Worm (Caenorhabditis elegans) whole organism, L2 larva: ENCODE data around the gene hum-2.

Source experiments
- ZK546.5 ChIP-seq: sonication (generic microtip); optimal IDR thresholded peaks from 2 replicates; lab custom pipeline; 2017; ENCODE audit warnings: missing biosample characterization, missing genetic modification characterization
- aly-2 ChIP-seq: fragments of 150-350 bp; optimal IDR thresholded peaks from 2 replicates; lab custom pipeline; 2014; ENCODE audit warnings: missing biosample characterization, missing genetic modification characterization
- elt-3 ChIP-seq: sonication (generic microtip); optimal IDR thresholded peaks from 2 replicates; lab custom pipeline; 2017; ENCODE audit warnings: missing biosample characterization, missing genetic modification characterization
- lin-13 ChIP-seq: fragments of 150-350 bp; optimal IDR thresholded peaks from 2 replicates; lab custom pipeline; 2014; ENCODE audit warnings: missing biosample characterization, missing genetic modification reagents, missing genetic modification characterization
- mab-5 ChIP-seq: fragments of 150-350 bp; optimal IDR thresholded peaks from 2 replicates; lab custom pipeline; 2014; ENCODE audit warnings: missing biosample characterization, missing genetic modification characterization
- nhr-237 ChIP-seq: fragments of 150-350 bp; optimal IDR thresholded peaks from 2 replicates; lab custom pipeline; 2014; ENCODE audit warnings: missing biosample characterization, missing genetic modification characterization
- snpc-4 ChIP-seq: fragments of 150-350 bp; optimal IDR thresholded peaks from 2 replicates; lab custom pipeline; 2014; ENCODE audit warnings: missing biosample characterization, missing genetic modification characterization
- unc-62 ChIP-seq: fragments of 150-350 bp; optimal IDR thresholded peaks from 2 replicates; lab custom pipeline; 2014; ENCODE audit warnings: missing biosample characterization, missing genetic modification reagents, missing genetic modification characterization
- zag-1 ChIP-seq: fragments of 150-350 bp; optimal IDR thresholded peaks from 2 replicates; lab custom pipeline; 2014; ENCODE audit warnings: missing biosample characterization, missing genetic modification characterization
- ztf-1 ChIP-seq: fragments of 200-800 bp; sonication (Bioruptor generic); conservative IDR thresholded peaks from 2 replicates; pipeline ENCODE4 v1.3.6; 2022; ENCODE audit warnings: missing genetic modification characterization, missing compliant biosample characterization

- TF ChIP-seq snpc-4 (tag; lab: Kevin White, UChicago) = peak; percentile 7
- TF ChIP-seq unc-62 (GFP tag; lab: Kevin White, UChicago) = no peak
- TF ChIP-seq ZK546.5 = no peak
- TF ChIP-seq aly-2 (tag; lab: Kevin White, UChicago) = no peak
- TF ChIP-seq zag-1 (tag; lab: Kevin White, UChicago) = no peak
- no peak for TF ChIP-seq ztf-1 (GFP tag; lab: Robert Waterston, UW)
- TF ChIP-seq elt-3 (tag; lab: Kevin White, UChicago) = no peak
- TF ChIP-seq lin-13 (GFP tag; lab: Kevin White, UChicago) = no peak
- TF ChIP-seq nhr-237 (tag; lab: Kevin White, UChicago) = no peak
- no peak for TF ChIP-seq mab-5 (tag; lab: Kevin White, UChicago)
Measured at ce11 chrV:9440003-9440319, 54.0 kb downstream of the hum-2 start.
